Worm (Caenorhabditis elegans) whole organism, L1 larva: Measurements from ENCODE around the gene T28A11.17.

ENCODE experiments used
- ceh-82 ChIP-seq, 3 experiments: fragments of 150-350 bp in 1 of 3; sonication (generic microtip) in 2 of 3; optimal IDR thresholded peaks; 2 replicates each; lab custom pipeline; 2014 to 2017; ENCODE audit warnings: missing biosample characterization in 3 of 3, missing genetic modification characterization in 3 of 3
- ces-1 ChIP-seq: fragments of 150-350 bp; optimal IDR thresholded peaks from 2 replicates; lab custom pipeline; 2014; ENCODE audit warnings: missing biosample characterization, missing genetic modification reagents, missing genetic modification characterization
- nhr-237 ChIP-seq: fragments of 150-350 bp; optimal IDR thresholded peaks from 2 replicates; lab custom pipeline; 2014; ENCODE audit warnings: missing biosample characterization, missing genetic modification characterization
- nhr-77 ChIP-seq: fragments of 150-350 bp; optimal IDR thresholded peaks from 2 replicates; lab custom pipeline; 2014; ENCODE audit warnings: missing biosample characterization, missing genetic modification characterization
- unc-130 ChIP-seq: fragments of 150-350 bp; optimal IDR thresholded peaks from 2 replicates; lab custom pipeline; 2017; ENCODE audit warnings: missing biosample characterization, missing genetic modification characterization, inconsistent platforms
- unc-62 ChIP-seq: fragments of 150-350 bp; optimal IDR thresholded peaks from 2 replicates; lab custom pipeline; 2014; ENCODE audit warnings: missing biosample characterization, missing genetic modification reagents, missing genetic modification characterization
- unc-86 ChIP-seq: sonication (generic microtip); optimal IDR thresholded peaks from 2 replicates; lab custom pipeline; 2016; ENCODE audit warnings: missing genetic modification characterization, missing compliant biosample characterization
- ztf-11 ChIP-seq, 2 experiments: sonication (generic microtip); optimal IDR thresholded peaks; 2 replicates each; lab custom pipeline; 2016 to 2017; ENCODE audit warnings: missing genetic modification characterization in 2 of 2, missing biosample characterization in 1 of 2, missing compliant biosample characterization in 1 of 2

DNA sequence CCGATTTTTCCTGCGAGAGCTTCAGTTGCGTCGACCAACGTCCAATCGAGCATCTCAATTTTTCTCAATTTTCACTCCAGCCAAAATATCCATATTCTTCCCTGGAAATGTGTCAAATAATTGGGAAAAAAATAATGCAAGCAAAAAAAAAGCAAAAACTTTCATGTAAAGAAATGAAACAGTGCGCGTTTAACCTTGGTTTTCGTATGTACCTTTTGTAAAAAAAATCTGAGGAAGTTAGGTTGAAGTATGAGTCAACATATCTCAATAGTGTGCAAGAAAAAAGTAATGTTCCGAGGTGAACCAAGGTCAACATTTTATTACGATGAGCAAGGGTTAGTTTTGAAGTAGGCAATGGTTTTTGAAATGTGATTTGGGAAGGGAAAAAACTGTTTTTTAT, 15.9 kb downstream of the T28A11.17 start, which contains the start of gene T28A11.13:
- TF ChIP-seq unc-62 (GFP tag; lab: Kevin White, UChicago) (no peak), ztf-11 (tag; optimal IDR thresholded peaks at IDR 0.05; lab: Kevin White, UChicago) (no peak), nhr-237 (tag; lab: Kevin White, UChicago) (no peak), ces-1 (GFP tag; lab: Kevin White, UChicago) (no peak), ceh-82 (tag; optimal IDR thresholded peaks at IDR 0.05; lab: Kevin White, UChicago) (no peak), nhr-77 (no peak), unc-86 (tag; lab: Kevin White, UChicago) (no peak), unc-130 (tag; lab: Kevin White, UChicago) (no peak)
